Worm (Caenorhabditis elegans): ENCODE data around the gene tbx-2.

DNA sequence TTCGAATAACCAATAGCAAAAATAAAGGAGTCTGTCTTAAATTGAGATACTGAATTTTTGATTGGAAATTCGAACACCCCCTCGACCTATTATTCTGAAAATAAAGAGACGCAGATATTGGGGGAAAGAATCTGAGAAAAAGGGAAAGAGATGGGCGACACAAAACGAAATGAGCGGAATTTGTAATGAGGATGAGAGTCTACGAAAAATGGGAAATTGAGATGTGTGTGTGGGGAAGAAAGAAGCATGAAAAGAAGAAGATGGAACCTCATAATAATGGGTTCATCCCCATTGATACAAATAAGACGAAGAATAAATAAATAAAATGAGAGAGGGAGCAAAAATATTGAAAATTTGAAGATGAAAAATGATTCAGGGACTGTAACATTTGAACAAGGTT, 50.6 kb downstream of the tbx-2 start, which contains the start of gene cah-1:
- TF ChIP-seq pqm-1 (tag; optimal IDR thresholded peaks at IDR 0.05): no peak
- TF ChIP-seq egl-27 (tag; optimal IDR thresholded peaks at IDR 0.05): no peak
- no peak for TF ChIP-seq elt-1 (tag; optimal IDR thresholded peaks at IDR 0.05)
